Fruit fly (Drosophila melanogaster): Measurements from ENCODE around the gene Obp99a.

DNA sequence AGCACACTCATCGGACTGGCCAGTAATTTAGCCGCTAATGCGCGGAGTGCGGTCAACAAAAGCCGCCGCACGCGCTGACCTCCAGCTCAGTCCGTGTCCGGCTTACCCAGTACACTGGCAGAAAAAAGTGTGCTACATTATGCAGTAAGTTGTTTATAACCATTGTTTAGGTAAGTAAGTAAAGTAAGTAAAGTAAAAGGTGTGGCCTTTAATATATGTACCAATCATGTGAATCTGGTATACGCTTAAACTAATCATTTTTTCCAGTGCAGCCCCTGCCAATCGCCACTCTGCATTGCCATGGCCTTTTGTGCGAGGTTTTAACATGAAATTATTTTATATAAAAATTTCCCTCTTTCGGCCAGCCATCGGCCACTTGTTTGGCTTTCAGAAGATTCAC, 40.0 kb downstream of the Obp99a start:
- TF ChIP-seq ttk (optimal IDR thresholded peaks at IDR 0.05) (no peak), h (optimal IDR thresholded peaks at IDR 0.05) (no peak), Myc (optimal IDR thresholded peaks at IDR 0.05) (no peak), psq (optimal IDR thresholded peaks at IDR 0.05) (no peak), Sin3A (optimal IDR thresholded peaks at IDR 0.05) (no peak), insv (optimal IDR thresholded peaks at IDR 0.05) (no peak)

All from Kc167 (cell line).